Fruit fly (Drosophila melanogaster): ENCODE measurements around the gene ssp3.

The ssp3 gene

dm6 chr2L:18968370-18969105, 24.8 kb upstream of the ssp3 start, which contains the start of the genes Nak and Tango6 (continued):
- no peak for TF ChIP-seq Mio (GFP tag; optimal IDR thresholded peaks at IDR 0.05)
- TF ChIP-seq jim (GFP tag; optimal IDR thresholded peaks at IDR 0.05): no peak

DNA sequence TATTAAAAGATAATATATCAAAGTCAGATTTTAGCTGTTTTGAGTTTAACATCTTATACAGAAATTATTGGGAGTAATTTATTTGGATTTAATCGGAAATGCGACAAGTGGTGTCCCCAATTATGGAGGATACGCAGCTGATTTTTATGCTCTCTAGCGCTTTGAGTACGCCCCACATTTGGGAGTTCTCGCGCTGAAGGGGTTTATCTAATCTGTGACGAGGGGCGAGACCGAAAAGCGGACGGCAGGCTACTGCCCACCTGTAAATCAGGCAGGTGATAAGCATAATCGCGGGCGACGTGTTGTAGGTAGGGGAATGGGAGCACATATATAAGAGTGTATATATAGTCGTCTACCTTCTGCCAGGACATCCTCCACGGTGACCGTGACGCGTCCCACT, 24.1 kb upstream of the ssp3 start:
- TF ChIP-seq Dfd (GFP tag; optimal IDR thresholded peaks at IDR 0.05): no peak
- no peak for TF ChIP-seq OdsH (GFP tag; optimal IDR thresholded peaks at IDR 0.05)
- peak; percentile 3 for TF ChIP-seq h (GFP tag; optimal IDR thresholded peaks at IDR 0.05)

DNA sequence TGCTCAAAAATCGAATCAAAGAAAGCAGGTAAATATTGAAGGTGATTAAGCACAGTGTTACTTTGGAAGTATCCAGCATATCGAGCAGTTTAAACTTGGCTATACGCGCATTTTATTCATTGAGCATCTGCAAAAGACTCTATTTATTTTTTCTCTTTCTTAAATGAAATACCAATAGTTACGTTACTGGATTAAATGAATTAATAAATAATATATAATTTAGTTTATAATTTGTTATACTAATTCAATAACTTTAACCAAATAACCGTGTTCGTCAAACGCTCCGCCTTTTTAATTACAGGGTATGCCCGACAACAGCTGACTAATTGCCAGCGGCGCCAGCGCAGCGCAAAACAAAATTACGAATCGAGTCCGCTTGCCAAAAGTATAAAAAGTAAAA, 23.1 kb upstream of the ssp3 start:
- TF ChIP-seq dsf (GFP tag; optimal IDR thresholded peaks at IDR 0.05; ENCODE audit: borderline replicate concordance): no peak
- TF ChIP-seq Vsx2 (GFP tag; optimal IDR thresholded peaks at IDR 0.05; ENCODE audit: partially characterized antibody): no peak
- TF ChIP-seq rgr (GFP tag; optimal IDR thresholded peaks at IDR 0.05): peak; percentile 52
- TF ChIP-seq brk (GFP tag; optimal IDR thresholded peaks at IDR 0.05): no peak
- no peak for TF ChIP-seq dl (GFP tag; optimal IDR thresholded peaks at IDR 0.05; ENCODE audit: insufficient read depth in 1 of 2, partially characterized antibody in 2 of 2)
- peak; percentile 80 for TF ChIP-seq HLH106 (tag; optimal IDR thresholded peaks at IDR 0.05)
- TF ChIP-seq Hr78 (GFP tag; optimal IDR thresholded peaks at IDR 0.05): no peak
- no peak for TF ChIP-seq Abd-B (GFP tag; optimal IDR thresholded peaks at IDR 0.05)
- no peak for TF ChIP-seq CrebA (GFP tag; optimal IDR thresholded peaks at IDR 0.05; ENCODE audit: borderline replicate concordance)
- TF ChIP-seq Mio (GFP tag; optimal IDR thresholded peaks at IDR 0.05): no peak
- no peak for TF ChIP-seq Rel (GFP tag; optimal IDR thresholded peaks at IDR 0.05)
- peak; percentile 16 for TF ChIP-seq Rel (tag; optimal IDR thresholded peaks at IDR 0.05)
- TF ChIP-seq GATAd (GFP tag; optimal IDR thresholded peaks at IDR 0.05): no peak
- peak; percentile 73 for TF ChIP-seq Sp1 (GFP tag; optimal IDR thresholded peaks at IDR 0.05)
- peak; percentile 0 for TF ChIP-seq CG9705 (GFP tag; optimal IDR thresholded peaks at IDR 0.05)
- TF ChIP-seq dmrt93B (GFP tag; optimal IDR thresholded peaks at IDR 0.05): peak; percentile 53
- no peak for TF ChIP-seq Jra (GFP tag; optimal IDR thresholded peaks at IDR 0.05)
- TF ChIP-seq CG32264 (GFP tag; optimal IDR thresholded peaks at IDR 0.05): no peak
- TF ChIP-seq fru (GFP tag; optimal IDR thresholded peaks at IDR 0.05): no peak
- no peak for TF ChIP-seq Dif (GFP tag; optimal IDR thresholded peaks at IDR 0.05; ENCODE audit: partially characterized antibody)
- TF ChIP-seq sage (GFP tag; optimal IDR thresholded peaks at IDR 0.05): no peak
- TF ChIP-seq foxo (GFP tag; optimal IDR thresholded peaks at IDR 0.05): peak in 1 of 2 experiments; percentile 73
- TF ChIP-seq psq (GFP tag; optimal IDR thresholded peaks at IDR 0.05): peak; percentile 60
- peak; percentile 51 for TF ChIP-seq OdsH (GFP tag; optimal IDR thresholded peaks at IDR 0.05)
- no peak for TF ChIP-seq jim (GFP tag; optimal IDR thresholded peaks at IDR 0.05)
- TF ChIP-seq N (GFP tag; optimal IDR thresholded peaks at IDR 0.05): no peak

DNA sequence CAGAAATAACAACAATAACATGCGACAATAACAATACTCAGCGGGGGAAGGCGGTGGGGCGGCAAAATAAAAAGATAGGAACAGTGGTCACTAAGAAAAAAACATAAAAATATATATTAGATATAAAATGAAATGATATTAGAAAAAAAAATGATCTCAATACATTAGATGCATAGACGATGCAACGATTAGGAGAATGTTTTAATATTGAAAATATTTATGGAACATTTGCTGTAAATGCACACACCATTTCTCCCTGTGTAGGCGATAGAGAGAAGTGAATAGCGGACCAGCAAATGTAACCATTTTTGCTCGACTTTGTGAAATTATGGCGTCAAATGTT, 22.4 kb upstream of the ssp3 start:
- TF ChIP-seq dsf (GFP tag; optimal IDR thresholded peaks at IDR 0.05; ENCODE audit: borderline replicate concordance): no peak
- no peak for TF ChIP-seq CG9705 (GFP tag; optimal IDR thresholded peaks at IDR 0.05)
- TF ChIP-seq sage (GFP tag; optimal IDR thresholded peaks at IDR 0.05): peak; percentile 29
- no peak for TF ChIP-seq Dfd (GFP tag; optimal IDR thresholded peaks at IDR 0.05)
- TF ChIP-seq GATAd (GFP tag; optimal IDR thresholded peaks at IDR 0.05): no peak
- TF ChIP-seq Hnf4 (GFP tag; optimal IDR thresholded peaks at IDR 0.05): no peak
- TF ChIP-seq lola (GFP tag; optimal IDR thresholded peaks at IDR 0.05): no peak
- TF ChIP-seq Myc (optimal IDR thresholded peaks at IDR 0.05): no peak
- no peak for TF ChIP-seq OdsH (GFP tag; optimal IDR thresholded peaks at IDR 0.05)
- no peak for TF ChIP-seq fru (GFP tag; optimal IDR thresholded peaks at IDR 0.05)
- no peak for TF ChIP-seq Sp1 (GFP tag; optimal IDR thresholded peaks at IDR 0.05)
- no peak for TF ChIP-seq Hr83 (GFP tag; optimal IDR thresholded peaks at IDR 0.05; ENCODE audit: poor library complexity, severe bottlenecking)
- no peak for TF ChIP-seq dl (GFP tag; optimal IDR thresholded peaks at IDR 0.05; ENCODE audit: insufficient read depth in 1 of 2, partially characterized antibody in 2 of 2)
- peak; percentile 21 for TF ChIP-seq ey (GFP tag; optimal IDR thresholded peaks at IDR 0.05)
- no peak for TF ChIP-seq tai (GFP tag; optimal IDR thresholded peaks at IDR 0.05)
- no peak for TF ChIP-seq psq (GFP tag; optimal IDR thresholded peaks at IDR 0.05)
- no peak for TF ChIP-seq Hr78 (GFP tag; optimal IDR thresholded peaks at IDR 0.05)
- no peak for TF ChIP-seq Mio (GFP tag; optimal IDR thresholded peaks at IDR 0.05)
- TF ChIP-seq usp (GFP tag; optimal IDR thresholded peaks at IDR 0.05): no peak
- no peak for TF ChIP-seq brk (GFP tag; optimal IDR thresholded peaks at IDR 0.05)
- no peak for TF ChIP-seq pan (optimal IDR thresholded peaks at IDR 0.05)
- TF ChIP-seq Rel (GFP tag; optimal IDR thresholded peaks at IDR 0.05): no peak
- no peak for TF ChIP-seq Rel (tag; optimal IDR thresholded peaks at IDR 0.05)
- TF ChIP-seq CG32264 (GFP tag; optimal IDR thresholded peaks at IDR 0.05): no peak
- peak; percentile 33 for TF ChIP-seq br (GFP tag; optimal IDR thresholded peaks at IDR 0.05)
- TF ChIP-seq jim (GFP tag; optimal IDR thresholded peaks at IDR 0.05): no peak
- no peak for TF ChIP-seq CrebA (GFP tag; optimal IDR thresholded peaks at IDR 0.05; ENCODE audit: borderline replicate concordance)
- no peak for TF ChIP-seq woc (GFP tag; optimal IDR thresholded peaks at IDR 0.05)
- TF ChIP-seq dmrt93B (GFP tag; optimal IDR thresholded peaks at IDR 0.05): no peak
- TF ChIP-seq Dif (GFP tag; optimal IDR thresholded peaks at IDR 0.05; ENCODE audit: partially characterized antibody): no peak
- TF ChIP-seq HLH106 (tag; optimal IDR thresholded peaks at IDR 0.05): peak; percentile 20
- peak; percentile 76 for TF ChIP-seq sv (GFP tag; optimal IDR thresholded peaks at IDR 0.05)
- no peak for TF ChIP-seq Jra (GFP tag; optimal IDR thresholded peaks at IDR 0.05)
- TF ChIP-seq N (GFP tag; optimal IDR thresholded peaks at IDR 0.05): no peak
- TF ChIP-seq foxo (GFP tag; optimal IDR thresholded peaks at IDR 0.05): peak in 1 of 2 experiments; percentile 32
- TF ChIP-seq rgr (GFP tag; optimal IDR thresholded peaks at IDR 0.05): peak; percentile 25
- TF ChIP-seq Abd-B (GFP tag; optimal IDR thresholded peaks at IDR 0.05): no peak
- no peak for TF ChIP-seq Vsx2 (GFP tag; optimal IDR thresholded peaks at IDR 0.05; ENCODE audit: partially characterized antibody)
- peak; percentile 63 for TF ChIP-seq h (GFP tag; optimal IDR thresholded peaks at IDR 0.05)

Data from whole organism, wandering third instar larva.